Fruit fly (Drosophila melanogaster) whole organism, wandering third instar larva: ENCODE results near the gene Cog8.

ENCODE experiments used
- Hr78 ChIP-seq: fragments of >200 bp; optimal IDR thresholded peaks from 2 replicates; lab custom pipeline; 2017; ENCODE audit warnings: missing biosample characterization, missing genetic modification characterization
- jim ChIP-seq: fragments of 175-275, 200-325 bp; sonication (Bioruptor generic); optimal IDR thresholded peaks from 2 replicates; lab custom pipeline; 2016; ENCODE audit warnings: missing biosample characterization, mild to moderate bottlenecking, missing genetic modification characterization
- psq ChIP-seq: fragments of 200-800 bp; sonication (Bioruptor generic); optimal IDR thresholded peaks from 3 replicates; lab custom pipeline; 2017; ENCODE audit warnings: missing biosample characterization, mild to moderate bottlenecking, missing genetic modification characterization, moderate library complexity
- rgr ChIP-seq: fragments of 200-800 bp; sonication (Bioruptor generic); optimal IDR thresholded peaks from 3 replicates; lab custom pipeline; 2016; ENCODE audit warnings: missing biosample characterization, mild to moderate bottlenecking, missing genetic modification characterization
- tai ChIP-seq: sonication (Bioruptor generic); optimal IDR thresholded peaks from 2 replicates; lab custom pipeline; 2016; ENCODE audit warnings: missing biosample characterization, missing genetic modification characterization

DNA sequence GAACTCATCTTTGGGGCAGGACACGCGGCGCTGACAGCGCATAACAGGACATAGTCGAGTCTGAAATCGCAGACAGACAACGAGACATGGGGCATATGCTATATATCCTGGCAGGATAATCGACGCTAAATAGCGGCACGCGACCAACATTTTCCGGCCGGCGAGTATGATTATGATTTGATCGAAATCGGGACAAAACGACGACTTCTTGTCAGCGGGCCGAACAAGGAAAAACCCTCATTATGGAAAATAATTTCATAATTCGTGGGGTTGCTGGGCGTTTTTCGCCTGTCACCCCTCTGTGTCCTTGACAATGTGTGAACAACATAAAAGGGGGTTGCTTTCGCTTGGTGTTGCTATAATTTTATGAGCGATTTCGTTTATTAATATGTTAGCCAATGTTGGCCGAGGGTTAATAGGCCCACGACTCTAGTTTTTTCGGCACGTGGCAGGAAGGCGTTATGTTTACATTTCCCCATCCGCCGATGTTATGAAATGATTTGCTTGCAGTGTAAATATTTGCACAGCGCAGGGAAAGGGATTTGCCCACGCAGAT is 42.0 kb downstream of the Cog8 start:
- no peak for TF ChIP-seq jim (GFP tag; lab: Kevin White, UChicago)
- TF ChIP-seq tai (GFP tag; lab: Kevin White, UChicago) = no peak
- no peak for TF ChIP-seq rgr
- TF ChIP-seq psq (GFP tag; lab: Kevin White, UChicago) = no peak
- no peak for TF ChIP-seq Hr78 (GFP tag; lab: Kevin White, UChicago)
